Fruit fly (Drosophila melanogaster) whole organism, embryonic: ENCODE results near the gene CG14253.

ENCODE experiments used
- ATbp ChIP-seq: fragments of 200-800 bp; sonication (Bioruptor generic); optimal IDR thresholded peaks from 2 replicates; lab custom pipeline; 2017; ENCODE audit warnings: missing biosample characterization, mild to moderate bottlenecking, missing genetic modification characterization, missing genetic modification reagents
- Adf1 ChIP-seq: fragments of 200-800 bp; sonication (Bioruptor generic); IDR thresholded peaks from 2 replicates; pipeline ENCODE4 v1.3.6; 2022; ENCODE audit warnings: missing biosample characterization, missing genetic modification characterization
- Awh ChIP-seq: fragments of 200-800 bp; sonication (Bioruptor generic); IDR thresholded peaks from 2 replicates; pipeline ENCODE4, ENCODE4 v1.3.6; 2022; ENCODE audit warnings: missing biosample characterization, missing genetic modification characterization
- C15 ChIP-seq: fragments of 200-800 bp; sonication (Bioruptor generic); IDR thresholded peaks from 3 replicates; pipeline ENCODE4 v1.3.6; 2022; ENCODE audit warnings: missing biosample characterization, missing genetic modification characterization
- CG10431 ChIP-seq: fragments of 200-800 bp; sonication (Bioruptor generic); optimal IDR thresholded peaks from 3 replicates; lab custom pipeline; 2018; ENCODE audit warnings: missing biosample characterization, mild to moderate bottlenecking, missing genetic modification characterization
- CG10543 ChIP-seq: fragments of 200-800 bp; sonication (Bioruptor generic); optimal IDR thresholded peaks from 3 replicates; lab custom pipeline; 2017; ENCODE audit warnings: missing biosample characterization, mild to moderate bottlenecking, missing genetic modification characterization, moderate library complexity
- CG11695 ChIP-seq: fragments of 200-800 bp; sonication (Bioruptor generic); IDR thresholded peaks from 3 replicates; pipeline ENCODE4 v1.3.6; 2022; ENCODE audit warnings: missing biosample characterization, missing genetic modification characterization
- CG12769 ChIP-seq: fragments of 200-800 bp; sonication (Bioruptor generic); optimal IDR thresholded peaks from 2 replicates; lab custom pipeline; 2019; ENCODE audit warnings: missing biosample characterization, mild to moderate bottlenecking, missing genetic modification characterization, moderate library complexity
- CG15479 ChIP-seq: fragments of 200-800 bp; sonication (Bioruptor generic); optimal IDR thresholded peaks from 3 replicates; lab custom pipeline; 2019; ENCODE audit warnings: missing biosample characterization, mild to moderate bottlenecking, missing genetic modification characterization, moderate library complexity
- CG1647 ChIP-seq: fragments of 200-800 bp; sonication (Bioruptor generic); optimal IDR thresholded peaks from 3 replicates; lab custom pipeline; 2016; ENCODE audit warnings: missing biosample characterization, missing genetic modification characterization
- CG16863 ChIP-seq: fragments of 200-800 bp; sonication (Bioruptor generic); optimal IDR thresholded peaks from 3 replicates; lab custom pipeline; 2016; ENCODE audit warnings: missing biosample characterization, missing genetic modification characterization
- CG17612 ChIP-seq: fragments of 200-800 bp; sonication (Bioruptor generic); IDR thresholded peaks from 2 replicates; pipeline ENCODE4 v1.3.6; 2022; ENCODE audit warnings: missing biosample characterization, missing genetic modification characterization
- CG17802 ChIP-seq: fragments of 200-800 bp; sonication (Bioruptor generic); optimal IDR thresholded peaks from 2 replicates; lab custom pipeline; 2018; ENCODE audit warnings: missing biosample characterization, mild to moderate bottlenecking, missing genetic modification characterization, moderate library complexity
- CG18619 ChIP-seq: fragments of 200-800 bp; sonication (Bioruptor generic); optimal IDR thresholded peaks from 3 replicates; lab custom pipeline; 2017; ENCODE audit warnings: missing biosample characterization, mild to moderate bottlenecking, missing genetic modification characterization
- CG2129 ChIP-seq: fragments of 200-800 bp; sonication (Bioruptor generic); IDR thresholded peaks from 2 replicates; pipeline ENCODE4 v1.3.6; 2022; ENCODE audit warnings: missing biosample characterization, missing genetic modification characterization; ENCODE audit not compliant: partially characterized antibody
- CG30403 ChIP-seq: fragments of 200-800 bp; sonication (Bioruptor generic); optimal IDR thresholded peaks from 3 replicates; lab custom pipeline; 2016; ENCODE audit warnings: missing biosample characterization, missing genetic modification characterization
- CG32767 ChIP-seq: fragments of 200-800 bp; sonication (Bioruptor generic); IDR thresholded peaks from 2 replicates; pipeline ENCODE4 v1.3.6; 2022; ENCODE audit warnings: missing biosample characterization, missing genetic modification characterization
- CG7357 ChIP-seq: fragments of 200-800 bp; sonication (Bioruptor generic); IDR thresholded peaks from 3 replicates; pipeline ENCODE4 v1.3.6; 2022; ENCODE audit warnings: missing biosample characterization, missing genetic modification characterization
- CG8290 ChIP-seq, 3 experiments: fragments of 200-800 bp; sonication (Bioruptor generic); optimal IDR thresholded peaks; 2 replicates each; lab custom pipeline; 2016 to 2019; ENCODE audit warnings: missing biosample characterization in 3 of 3, missing genetic modification characterization in 3 of 3, mild to moderate bottlenecking in 2 of 3, moderate library complexity in 1 of 3
- CG8359 ChIP-seq: fragments of 200-800 bp; sonication (Bioruptor generic); optimal IDR thresholded peaks from 2 replicates; lab custom pipeline; 2017; ENCODE audit warnings: missing biosample characterization, mild to moderate bottlenecking, missing genetic modification characterization, borderline replicate concordance
- Deaf1 ChIP-seq: fragments of 200-800 bp; optimal IDR thresholded peaks from 3 replicates; lab custom pipeline; 2019; ENCODE audit warnings: missing biosample characterization, mild to moderate bottlenecking, missing genetic modification characterization, moderate library complexity
- Doc3 ChIP-seq: fragments of 200-800 bp; sonication (Bioruptor generic); IDR thresholded peaks from 3 replicates; pipeline ENCODE4 v1.3.6; 2022; ENCODE audit warnings: missing biosample characterization, missing genetic modification characterization; ENCODE audit not compliant: partially characterized antibody
- GATAe ChIP-seq: fragments of 200-800 bp; sonication (Bioruptor generic); conservative IDR thresholded peaks from 2 replicates; pipeline ENCODE4 v1.3.6; 2022; ENCODE audit warnings: missing biosample characterization, missing genetic modification characterization
- Hmr ChIP-seq: fragments of 200-800 bp; sonication (Bioruptor generic); optimal IDR thresholded peaks from 3 replicates; lab custom pipeline; 2017; ENCODE audit warnings: mild to moderate bottlenecking, missing biosample characterization, missing genetic modification reagents, missing genetic modification characterization
- Hmx ChIP-seq: fragments of 200-800 bp; sonication (Bioruptor generic); optimal IDR thresholded peaks from 2 replicates; lab custom pipeline; 2016; ENCODE audit warnings: missing biosample characterization, missing genetic modification characterization
- Mrtf ChIP-seq: fragments of 200-800 bp; sonication (Bioruptor generic); IDR thresholded peaks from 3 replicates; pipeline ENCODE4 v1.3.6; 2022; ENCODE audit warnings: missing biosample characterization, missing genetic modification characterization
- Nf-YA ChIP-seq: fragments of 200-800 bp; sonication (Bioruptor generic); IDR thresholded peaks from 2 replicates; pipeline ENCODE4 v1.3.6; 2022; ENCODE audit warnings: missing biosample characterization, missing genetic modification characterization
- Nf-YC ChIP-seq: fragments of 200-800 bp; optimal IDR thresholded peaks from 3 replicates; lab custom pipeline; 2019; ENCODE audit warnings: missing biosample characterization, mild to moderate bottlenecking, missing genetic modification characterization, moderate library complexity
- Oaz ChIP-seq: fragments of 200-800 bp; sonication (Bioruptor generic); IDR thresholded peaks from 2 replicates; pipeline ENCODE4 v1.3.6; 2022; ENCODE audit warnings: missing biosample characterization, missing genetic modification characterization
- Sry-δ ChIP-seq: fragments of 200-800 bp; sonication (Bioruptor generic); optimal IDR thresholded peaks from 2 replicates; lab custom pipeline; 2016; ENCODE audit warnings: missing biosample characterization, missing genetic modification characterization
- Usf ChIP-seq: fragments of 200-800 bp; sonication (Bioruptor generic); optimal IDR thresholded peaks from 2 replicates; lab custom pipeline; 2017; ENCODE audit warnings: missing genotype, missing biosample characterization, missing genetic modification characterization
- ato ChIP-seq: fragments of 200-800 bp; sonication (Bioruptor generic); IDR thresholded peaks from 2 replicates; pipeline ENCODE4 v1.3.6; 2022; ENCODE audit warnings: missing biosample characterization, missing genetic modification characterization; ENCODE audit not compliant: partially characterized antibody
- cad ChIP-seq: fragments of >200 bp; optimal IDR thresholded peaks from 2 replicates; lab custom pipeline; 2017; ENCODE audit warnings: missing biosample characterization, missing genetic modification characterization
- cas ChIP-seq: fragments of 200-800 bp; sonication (Bioruptor generic); IDR thresholded peaks from 2 replicates; pipeline ENCODE4 v1.3.6; 2022; ENCODE audit warnings: missing biosample characterization, missing genetic modification characterization
- crc ChIP-seq: fragments of 200-800 bp; sonication (Bioruptor generic); optimal IDR thresholded peaks from 2 replicates; lab custom pipeline; 2016; ENCODE audit warnings: missing biosample characterization, missing genetic modification characterization
- croc ChIP-seq: fragments of 200-800 bp; sonication (Bioruptor generic); conservative IDR thresholded peaks from 3 replicates; pipeline ENCODE4 v1.3.6; 2022; ENCODE audit warnings: missing biosample characterization, missing genetic modification characterization
- cwo ChIP-seq: fragments of 200-800 bp; sonication (Bioruptor generic); optimal IDR thresholded peaks from 3 replicates; lab custom pipeline; 2017; ENCODE audit warnings: missing biosample characterization, missing genetic modification characterization, mild to moderate bottlenecking, moderate library complexity, missing genetic modification reagents
- eyg ChIP-seq: fragments of 200-800 bp; sonication (Bioruptor generic); optimal IDR thresholded peaks from 3 replicates; lab custom pipeline; 2016; ENCODE audit warnings: missing biosample characterization, missing genetic modification characterization
- fru ChIP-seq: fragments of >200 bp; optimal IDR thresholded peaks from 2 replicates; lab custom pipeline; 2017
- grn ChIP-seq: fragments of 200-800 bp; sonication (Bioruptor generic); optimal IDR thresholded peaks from 3 replicates; lab custom pipeline; 2017; ENCODE audit warnings: missing biosample characterization, missing genetic modification characterization
- h ChIP-seq: fragments of >200 bp; optimal IDR thresholded peaks from 2 replicates; lab custom pipeline; 2017
- mirr ChIP-seq: fragments of 200-800 bp; sonication (Bioruptor generic); optimal IDR thresholded peaks from 3 replicates; lab custom pipeline; 2018; ENCODE audit warnings: missing biosample characterization, mild to moderate bottlenecking, missing genetic modification characterization
- nmo ChIP-seq: fragments of 200-800 bp; sonication (Bioruptor generic); optimal IDR thresholded peaks from 2 replicates; lab custom pipeline; 2018; ENCODE audit warnings: missing biosample characterization, mild to moderate bottlenecking, missing genetic modification characterization, moderate library complexity
- org-1 ChIP-seq: fragments of 200-800 bp; sonication (Bioruptor generic); optimal IDR thresholded peaks from 2 replicates; lab custom pipeline; 2017; ENCODE audit warnings: missing biosample characterization, missing genetic modification characterization
- pan ChIP-seq, 4 experiments: fragments of >200 bp in 3 of 4; fragments of 200-800 bp in 1 of 4; sonication (Bioruptor generic) in 1 of 4; optimal IDR thresholded peaks in 3 of 4; IDR thresholded peaks in 1 of 4; 2 replicates each; pipeline versions ENCODE4 v1.3.6 to Lab custom; 2017 to 2022; ENCODE audit warnings: missing biosample characterization in 2 of 4, missing genetic modification characterization in 2 of 4, mixed read lengths in 1 of 4
- pb ChIP-seq: fragments of 200-800 bp; sonication (Bioruptor generic); optimal IDR thresholded peaks from 3 replicates; lab custom pipeline; 2016; ENCODE audit warnings: missing biosample characterization, missing genetic modification characterization
- pita ChIP-seq: fragments of 200-800 bp; sonication (Bioruptor generic); optimal IDR thresholded peaks from 2 replicates; lab custom pipeline; 2017; ENCODE audit warnings: missing biosample characterization, mild to moderate bottlenecking, missing genetic modification characterization
- pros ChIP-seq: fragments of 200-800 bp; sonication (Bioruptor generic); optimal IDR thresholded peaks from 3 replicates; lab custom pipeline; 2019; ENCODE audit warnings: missing biosample characterization, mild to moderate bottlenecking, missing genetic modification characterization, moderate library complexity
- run ChIP-seq: fragments of 200-800 bp; sonication (Bioruptor generic); optimal IDR thresholded peaks from 3 replicates; lab custom pipeline; 2018; ENCODE audit warnings: missing biosample characterization, mild to moderate bottlenecking, missing genetic modification characterization
- tgo ChIP-seq: fragments of 200-800 bp; sonication (Bioruptor generic); IDR thresholded peaks from 3 replicates; pipeline ENCODE4 v1.3.6; 2022; ENCODE audit warnings: missing biosample characterization, missing genetic modification characterization
- yki ChIP-seq: fragments of >200 bp; optimal IDR thresholded peaks from 3 replicates; lab custom pipeline; 2018
- z ChIP-seq: fragments of 200-800 bp; sonication (Bioruptor generic); IDR thresholded peaks from 3 replicates; pipeline ENCODE4 v1.3.6; 2022; ENCODE audit warnings: missing biosample characterization, missing genetic modification characterization

CG14253 gene

dm6 chr3R:26987455-26987854 lies 9.1 kb downstream of the CG14253 start (continued):
- no peak for TF ChIP-seq pros (GFP tag; lab: Kevin White, UChicago)
- peak; percentile 32 for TF ChIP-seq CG10543
- no peak for TF ChIP-seq Hmx (GFP tag; lab: Kevin White, UChicago)
- peak; percentile 60 for TF ChIP-seq cwo
- no peak for TF ChIP-seq croc
- no peak for TF ChIP-seq ato (GFP tag; lab: Robert Waterston, UW)
- TF ChIP-seq run (tag; lab: Kevin White, UChicago): no peak
- no peak for TF ChIP-seq CG17612 (GFP tag; lab: Robert Waterston, UW)
- no peak for TF ChIP-seq CG30403 (GFP tag; lab: Kevin White, UChicago)
- TF ChIP-seq crc: no peak
- no peak for TF ChIP-seq org-1 (GFP tag; lab: Kevin White, UChicago)
- TF ChIP-seq CG15479: no peak
- TF ChIP-seq CG32767 (GFP tag; lab: Robert Waterston, UW): no peak
- TF ChIP-seq Oaz (GFP tag; lab: Robert Waterston, UW): no peak
- TF ChIP-seq CG16863: no peak
- no peak for TF ChIP-seq Nf-YC (tag; lab: Kevin White, UChicago)
- TF ChIP-seq grn (GFP tag; lab: Kevin White, UChicago): peak; percentile 13
- TF ChIP-seq Awh (GFP tag; lab: Robert Waterston, UW): no peak
- no peak for TF ChIP-seq tgo
- no peak for TF ChIP-seq nmo
- TF ChIP-seq CG17802 (tag; lab: Kevin White, UChicago): no peak
- TF ChIP-seq z (GFP tag; lab: Robert Waterston, UW): no peak
- no peak for TF ChIP-seq Doc3 (GFP tag; lab: Robert Waterston, UW)
- no peak for TF ChIP-seq C15 (GFP tag; lab: Robert Waterston, UW)
- no peak for TF ChIP-seq CG7357
- TF ChIP-seq CG8290 (GFP tag; optimal IDR thresholded peaks at IDR 0.05; lab: Kevin White, UChicago): no peak
- peak in 1 of 2 experiments; percentile 8 for TF ChIP-seq CG8290 (tag; optimal IDR thresholded peaks at IDR 0.05; lab: Kevin White, UChicago)
- no peak for TF ChIP-seq Mrtf (GFP tag; lab: Robert Waterston, UW)
- no peak for TF ChIP-seq cad (GFP tag; lab: Kevin White, UChicago)
- no peak for TF ChIP-seq CG10431 (GFP tag; lab: Kevin White, UChicago)
- no peak; the same call in 1 of the 2 replicates for TF ChIP-seq GATAe (GFP tag; lab: Robert Waterston, UW)
- TF ChIP-seq pb (GFP tag; lab: Kevin White, UChicago): no peak
- TF ChIP-seq CG8359 (GFP tag; lab: Kevin White, UChicago): no peak
- no peak for TF ChIP-seq Deaf1
- no peak for TF ChIP-seq Nf-YA
- TF ChIP-seq fru: no peak
- no peak for TF ChIP-seq Adf1 (GFP tag; lab: Robert Waterston, UW)
- peak; percentile 79 for TF ChIP-seq mirr (GFP tag; lab: Kevin White, UChicago)
- TF ChIP-seq CG18619 (GFP tag; lab: Kevin White, UChicago): no peak
- peak; percentile 4 for TF ChIP-seq Hmr (GFP tag; lab: Kevin White, UChicago)
- no peak for TF ChIP-seq cas (GFP tag; lab: Robert Waterston, UW)
- no peak for TF ChIP-seq Sry-δ
- no peak for TF ChIP-seq pita (GFP tag; lab: Kevin White, UChicago)
- TF ChIP-seq CG12769 (tag; lab: Kevin White, UChicago): peak; percentile 9
- no peak for TF ChIP-seq CG2129
- TF ChIP-seq eyg (GFP tag; lab: Kevin White, UChicago): no peak
- no peak for TF ChIP-seq yki (lab: Kevin White, UChicago)
- no peak for TF ChIP-seq CG1647 (GFP tag; lab: Kevin White, UChicago)
- no peak for TF ChIP-seq h (lab: Kevin White, UChicago)
- no peak for TF ChIP-seq CG11695 (GFP tag; lab: Robert Waterston, UW)
- TF ChIP-seq ATbp (GFP tag; lab: Kevin White, UChicago): no peak
- no peak for TF ChIP-seq Usf
- TF ChIP-seq pan (optimal IDR thresholded peaks at IDR 0.05; lab: Kevin White, UChicago): no peak
- TF ChIP-seq pan (GFP tag; optimal IDR thresholded peaks at IDR 0.05 in 1 of 2, IDR thresholded peaks at IDR 0.05 in 1 of 2): no peak
